Worm (Caenorhabditis elegans): ENCODE results near the gene lgc-25.

- no peak for TF ChIP-seq ceh-16 (tag; optimal IDR thresholded peaks at IDR 0.05)
- no peak for TF ChIP-seq unc-62 (GFP tag; optimal IDR thresholded peaks at IDR 0.05)
- no peak for TF ChIP-seq mdl-1 (tag; optimal IDR thresholded peaks at IDR 0.05)
- no peak for TF ChIP-seq zag-1 (tag; optimal IDR thresholded peaks at IDR 0.05)
- no peak for TF ChIP-seq nhr-237 (tag; optimal IDR thresholded peaks at IDR 0.05)
Measured at ce11 chrX:14185631-14186030, 24.1 kb upstream of the lgc-25 start.
